Fruit fly (Drosophila melanogaster): ENCODE results near the gene Antp.

DNA sequence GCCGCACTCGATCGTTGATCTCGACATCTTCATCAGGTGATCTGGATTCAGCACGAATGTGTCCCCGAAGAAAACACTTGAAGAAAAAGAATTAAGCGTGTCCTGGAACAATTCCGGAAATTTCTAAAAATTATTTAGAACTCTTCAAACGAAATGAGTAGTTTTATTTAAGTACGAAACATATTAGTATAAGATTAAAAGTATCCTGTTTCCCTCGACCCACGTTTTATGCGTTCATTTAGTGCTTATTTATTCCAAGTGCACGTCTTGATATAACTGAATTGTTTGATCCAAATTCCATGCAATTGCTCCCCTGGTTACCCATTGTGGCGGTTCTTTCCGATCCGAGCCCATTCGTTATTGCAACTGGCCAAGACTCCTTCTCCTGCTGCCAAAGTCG is 59.4 kb downstream of the Antp start:
- TF ChIP-seq Hr78 (GFP tag; optimal IDR thresholded peaks at IDR 0.05) = no peak
- no peak for TF ChIP-seq lola (GFP tag; optimal IDR thresholded peaks at IDR 0.05)
- TF ChIP-seq Myc (optimal IDR thresholded peaks at IDR 0.05) = no peak

All from whole organism, wandering third instar larva.